Worm (Caenorhabditis elegans) whole organism, L4 larva: ENCODE results near the gene F53B3.5.

ENCODE experiments used
- F37D6.2 ChIP-seq: sonication (generic microtip); optimal IDR thresholded peaks from 2 replicates; lab custom pipeline; 2016; ENCODE audit warnings: mild to moderate bottlenecking, missing genetic modification characterization, missing compliant biosample characterization
- ZK337.2 ChIP-seq: fragments of 200-800 bp; sonication (Bioruptor generic); IDR thresholded peaks from 2 replicates; pipeline ENCODE4 v1.3.6; 2022; ENCODE audit warnings: missing genetic modification reagents, missing genetic modification characterization, missing compliant biosample characterization
- aha-1 ChIP-seq: fragments of 150-350 bp; peaks from one replicate; lab custom pipeline; 2014; ENCODE audit warnings: missing biosample characterization, missing genetic modification characterization
- aly-2 ChIP-seq: sonication (generic microtip); optimal IDR thresholded peaks from 2 replicates; lab custom pipeline; 2018; ENCODE audit warnings: missing biosample characterization, missing genetic modification characterization
- ama-1 ChIP-seq: fragments of 150-350 bp; optimal IDR thresholded peaks from 2 replicates; lab custom pipeline; 2014; ENCODE audit warnings: inconsistent platforms, mixed read lengths
- arid-1 ChIP-seq: fragments of 200-800 bp; sonication (Bioruptor generic); conservative IDR thresholded peaks from 2 replicates; pipeline ENCODE4 v1.3.6; 2022; ENCODE audit warnings: missing genetic modification reagents, missing genetic modification characterization, missing compliant biosample characterization
- ceh-28 ChIP-seq: fragments of 150-350 bp; optimal IDR thresholded peaks from 2 replicates; lab custom pipeline; 2014; ENCODE audit warnings: missing biosample characterization, missing genetic modification reagents, missing genetic modification characterization
- daf-12 ChIP-seq: fragments of 150-350 bp; optimal IDR thresholded peaks from 2 replicates; lab custom pipeline; 2014; ENCODE audit warnings: missing biosample characterization, missing genetic modification reagents, missing genetic modification characterization
- daf-16 ChIP-seq, 3 experiments: sonication (generic microtip); optimal IDR thresholded peaks; 2 replicates each; lab custom pipeline; 2016 to 2017; ENCODE audit warnings: missing genetic modification characterization in 3 of 3, missing genetic modification reagents in 3 of 3, mild to moderate bottlenecking in 2 of 3, missing compliant biosample characterization in 2 of 3, missing biosample characterization in 1 of 3, moderate library complexity in 1 of 3
- daf-19 ChIP-seq: fragments of 200-800 bp; sonication (Bioruptor generic); conservative IDR thresholded peaks from 2 replicates; pipeline ENCODE4 v1.3.6; 2022; ENCODE audit warnings: missing genetic modification characterization, missing compliant biosample characterization
- dmd-6 ChIP-seq: fragments of 200-800 bp; sonication (Bioruptor generic); IDR thresholded peaks from 2 replicates; pipeline ENCODE4 v1.3.6; 2022; ENCODE audit warnings: missing genetic modification reagents, missing genetic modification characterization, missing compliant biosample characterization
- dve-1 ChIP-seq: sonication (generic microtip); optimal IDR thresholded peaks from 2 replicates; lab custom pipeline; 2017; ENCODE audit warnings: antibody characterized with exemption, mild to moderate bottlenecking, missing genetic modification characterization, missing compliant biosample characterization; ENCODE audit not compliant: insufficient read depth
- egl-27 ChIP-seq: sonication (generic microtip); optimal IDR thresholded peaks from 3 replicates; lab custom pipeline; 2017; ENCODE audit warnings: missing biosample characterization, missing genetic modification reagents, missing genetic modification characterization
- hlh-11 ChIP-seq: fragments of 200-800 bp; sonication (Bioruptor generic); optimal IDR thresholded peaks from 2 replicates; lab custom pipeline; 2018; ENCODE audit warnings: mild to moderate bottlenecking, missing genetic modification characterization, missing compliant biosample characterization
- jun-1 ChIP-seq: fragments of 150-350 bp; optimal IDR thresholded peaks from 2 replicates; lab custom pipeline; 2014; ENCODE audit warnings: missing biosample characterization, missing genetic modification reagents, missing genetic modification characterization
- lin-1 ChIP-seq: fragments of 200-800 bp; sonication (Bioruptor generic); IDR thresholded peaks from 2 replicates; pipeline ENCODE4 v1.3.6; 2022; ENCODE audit warnings: missing genetic modification reagents, missing genetic modification characterization, missing compliant biosample characterization
- lin-38 ChIP-seq: fragments of 200-800 bp; sonication (Bioruptor generic); IDR thresholded peaks from 2 replicates; pipeline ENCODE4 v1.3.6; 2022; ENCODE audit warnings: missing genetic modification reagents, missing genetic modification characterization, missing compliant biosample characterization
- mdl-1 ChIP-seq, 2 experiments: fragments of 150-350 bp in 1 of 2; sonication (generic microtip) in 1 of 2; optimal IDR thresholded peaks; 2 replicates each; lab custom pipeline; 2014 to 2017; ENCODE audit warnings: missing biosample characterization in 2 of 2, missing genetic modification characterization in 2 of 2
- mdt-29 ChIP-seq: fragments of 200-800 bp; sonication (Bioruptor generic); IDR thresholded peaks from 2 replicates; pipeline ENCODE4 v1.3.6; 2022; ENCODE audit warnings: missing genetic modification reagents, missing genetic modification characterization, missing compliant biosample characterization
- mep-1 ChIP-seq: fragments of 150-350 bp; sonication (generic microtip); optimal IDR thresholded peaks from 3 replicates; lab custom pipeline; 2014; ENCODE audit warnings: missing biosample characterization, missing genetic modification characterization
- mxl-3 ChIP-seq: fragments of 200-800 bp; sonication (Bioruptor generic); optimal IDR thresholded peaks from 2 replicates; lab custom pipeline; 2018; ENCODE audit warnings: mild to moderate bottlenecking, missing genetic modification characterization, missing compliant biosample characterization
- nhr-10 ChIP-seq: fragments of 150-350 bp; optimal IDR thresholded peaks from 2 replicates; lab custom pipeline; 2014; ENCODE audit warnings: missing biosample characterization, missing genetic modification characterization
- nhr-102 ChIP-seq: sonication (generic microtip); optimal IDR thresholded peaks from 2 replicates; lab custom pipeline; 2016; ENCODE audit warnings: mild to moderate bottlenecking, missing genetic modification characterization, moderate library complexity, missing compliant biosample characterization
- nhr-111 ChIP-seq: fragments of 200-800 bp; sonication (Bioruptor generic); optimal IDR thresholded peaks from 2 replicates; lab custom pipeline; 2018; ENCODE audit warnings: mild to moderate bottlenecking, missing genetic modification characterization, missing compliant biosample characterization
- nhr-48 ChIP-seq: sonication (generic microtip); optimal IDR thresholded peaks from 2 replicates; lab custom pipeline; 2016; ENCODE audit warnings: mild to moderate bottlenecking, missing genetic modification characterization, missing compliant biosample characterization
- php-3 ChIP-seq: fragments of 200-800 bp; sonication (Bioruptor generic); IDR thresholded peaks from 2 replicates; pipeline ENCODE4 v1.3.6; 2022; ENCODE audit warnings: missing genetic modification reagents, missing genetic modification characterization, missing compliant biosample characterization
- pqm-1 ChIP-seq: sonication (generic microtip); optimal IDR thresholded peaks from 2 replicates; lab custom pipeline; 2017; ENCODE audit warnings: missing biosample characterization, missing genetic modification characterization
- set-16 ChIP-seq: fragments of 200-800 bp; sonication (Bioruptor generic); IDR thresholded peaks from 2 replicates; pipeline ENCODE4 v1.3.6; 2022; ENCODE audit warnings: missing genetic modification reagents, missing genetic modification characterization, missing compliant biosample characterization
- snpc-1.2 ChIP-seq: fragments of 200-800 bp; sonication (Bioruptor generic); IDR thresholded peaks from 2 replicates; pipeline ENCODE4 v1.3.6; 2022; ENCODE audit warnings: missing genetic modification reagents, missing genetic modification characterization, missing compliant biosample characterization
- tra-1 ChIP-seq: fragments of 200-800 bp; sonication (Bioruptor generic); IDR thresholded peaks from 2 replicates; pipeline ENCODE4 v1.3.6; 2022; ENCODE audit warnings: missing genetic modification reagents, missing genetic modification characterization, missing compliant biosample characterization
- unc-62 ChIP-seq, 3 experiments: fragments of 150-350 bp in 1 of 3; sonication (generic microtip); optimal IDR thresholded peaks in 2 of 3; peaks in 1 of 3; 1 replicate in 1 of 3; 2 replicates in 2 of 3; lab custom pipeline; 2014 to 2017; ENCODE audit warnings: missing biosample characterization in 3 of 3, missing genetic modification characterization in 3 of 3, missing genetic modification reagents in 3 of 3, missing genotype in 1 of 3
- zfp-2 ChIP-seq: sonication (generic microtip); optimal IDR thresholded peaks from 2 replicates; lab custom pipeline; 2016; ENCODE audit warnings: mild to moderate bottlenecking, missing genetic modification characterization, missing compliant biosample characterization

F53B3.5 gene

ce11 chrX:2836770-2837169, 42.6 kb downstream of the F53B3.5 start:
- TF ChIP-seq F37D6.2 (tag; lab: Kevin White, UChicago), result no peak
- no peak for TF ChIP-seq daf-16 (GFP tag; optimal IDR thresholded peaks at IDR 0.05; lab: Kevin White, UChicago)
- peak; percentile 59 for TF ChIP-seq daf-16 (tag; optimal IDR thresholded peaks at IDR 0.05; lab: Kevin White, UChicago)
- TF ChIP-seq lin-1, result no peak
- TF ChIP-seq egl-27, result no peak
- no peak for TF ChIP-seq nhr-10 (tag; lab: Kevin White, UChicago)
- TF ChIP-seq nhr-111 (GFP tag; lab: Kevin White, UChicago), result no peak
- peak; percentile 71 for TF ChIP-seq php-3 (GFP tag; lab: Robert Waterston, UW)
- TF ChIP-seq pqm-1 (tag; lab: Kevin White, UChicago), result peak; percentile 79
- TF ChIP-seq ZK337.2 (GFP tag; lab: Robert Waterston, UW), result no peak
- TF ChIP-seq mep-1 (tag; lab: Kevin White, UChicago), result no peak
- no peak for TF ChIP-seq daf-12 (tag; lab: Kevin White, UChicago)
- TF ChIP-seq mdt-29, result no peak
- TF ChIP-seq ceh-28 (tag; lab: Kevin White, UChicago), result no peak
- TF ChIP-seq dmd-6 (GFP tag; lab: Robert Waterston, UW), result peak; percentile 87
- peak; percentile 2 for TF ChIP-seq mxl-3 (GFP tag; lab: Kevin White, UChicago)
- TF ChIP-seq mdl-1 (tag; optimal IDR thresholded peaks at IDR 0.05; lab: Kevin White, UChicago), result no peak
- TF ChIP-seq zfp-2 (tag; lab: Kevin White, UChicago), result no peak
- TF ChIP-seq jun-1 (tag; lab: Kevin White, UChicago), result no peak
- no peak for TF ChIP-seq nhr-102 (tag; lab: Kevin White, UChicago)
- peak in 1 of 2 experiments; percentile 0 for TF ChIP-seq unc-62 (GFP tag; optimal IDR thresholded peaks at IDR 0.05 in 1 of 2; lab: Kevin White, UChicago)
- no peak for TF ChIP-seq unc-62 (tag; optimal IDR thresholded peaks at IDR 0.05; lab: Kevin White, UChicago)
- peak; percentile 57 for TF ChIP-seq dve-1
- TF ChIP-seq tra-1 (GFP tag; lab: Robert Waterston, UW), result peak; percentile 78; the same call in 1 of the 2 replicates
- no peak for TF ChIP-seq arid-1
- peak; percentile 61 for TF ChIP-seq hlh-11 (tag; lab: Kevin White, UChicago)

DNA sequence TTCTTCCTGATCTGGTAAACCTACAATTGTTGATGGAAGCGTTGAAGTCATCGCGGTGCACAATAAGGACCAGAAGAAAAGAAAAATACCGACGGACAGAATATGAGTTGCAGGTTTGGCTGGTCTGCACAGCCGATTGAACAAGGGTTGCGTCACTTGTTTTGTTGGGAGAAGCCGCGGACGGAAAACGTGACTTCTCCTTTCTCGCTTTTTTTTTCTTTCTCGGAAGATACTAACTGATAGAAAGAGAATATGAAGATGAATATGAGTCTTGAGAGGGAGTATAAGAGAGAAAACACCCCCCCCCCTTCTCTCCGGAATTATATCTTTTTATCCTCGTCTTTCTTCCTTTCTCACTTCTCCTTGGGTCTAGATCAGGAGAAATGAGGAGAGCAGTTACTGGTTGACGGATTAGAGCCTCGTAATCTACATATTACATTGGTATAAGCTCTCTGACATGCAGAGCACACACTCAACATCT, 51.6 kb downstream of the F53B3.5 start, which contains the start of gene ssr-2:
ssr-2 (minus strand) TSS at position 51 of the 481 bp plus-strand sequence.
- TF ChIP-seq aha-1 (tag; lab: Kevin White, UChicago) (peak; percentile 6), mdl-1 (tag; optimal IDR thresholded peaks at IDR 0.05; lab: Kevin White, UChicago) (no peak)

DNA sequence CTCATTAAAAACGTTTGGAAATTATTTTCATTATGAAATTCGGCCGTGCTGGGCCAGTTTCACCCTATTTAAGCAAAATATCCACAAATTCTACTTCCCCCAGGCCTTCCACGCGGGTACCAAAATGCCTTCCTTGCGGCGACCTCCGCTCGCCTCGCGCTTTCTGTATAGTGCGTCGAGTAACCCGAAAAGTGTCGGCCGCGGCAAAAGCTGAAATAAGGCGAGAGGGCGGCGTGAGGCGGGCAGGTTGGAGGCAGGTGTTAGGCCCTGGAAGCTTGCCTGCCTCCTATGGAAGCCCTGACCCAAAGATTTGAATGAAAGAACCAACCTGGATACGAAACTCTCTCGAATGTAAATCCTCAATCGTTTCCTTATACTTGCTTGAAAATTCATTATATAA, 53.0 kb downstream of the F53B3.5 start:
- TF ChIP-seq ama-1 (lab: Kevin White, UChicago) (no peak), lin-38 (GFP tag; lab: Robert Waterston, UW) (no peak), daf-19 (GFP tag; lab: Robert Waterston, UW) (no peak), egl-27 (no peak), aly-2 (tag; lab: Kevin White, UChicago) (no peak), unc-62 (GFP tag; optimal IDR thresholded peaks at IDR 0.05 in 1 of 2; lab: Kevin White, UChicago) (no peak), unc-62 (tag; optimal IDR thresholded peaks at IDR 0.05; lab: Kevin White, UChicago) (no peak), zfp-2 (tag; lab: Kevin White, UChicago) (no peak), set-16 (GFP tag; lab: Robert Waterston, UW) (peak; percentile 85), snpc-1.2 (0 out of 2 replicates have a peak, but pooled peaks have one; percentile 34), nhr-48 (tag; lab: Kevin White, UChicago) (no peak)
